Worm (Caenorhabditis elegans) whole organism, L2 larva: ENCODE data around the gene C30H6.9.

ENCODE experiments used
- ama-1 ChIP-seq: fragments of 150-350 bp; optimal IDR thresholded peaks from 2 replicates; lab custom pipeline; 2018; ENCODE audit warnings: inconsistent platforms
- ceh-82 ChIP-seq: fragments of 150-350 bp; optimal IDR thresholded peaks from 2 replicates; lab custom pipeline; 2014; ENCODE audit warnings: missing biosample characterization, missing genetic modification characterization
- lin-11 ChIP-seq: fragments of 150-350 bp; sonication (generic microtip); optimal IDR thresholded peaks from 2 replicates; lab custom pipeline; 2014; ENCODE audit warnings: missing biosample characterization, missing genetic modification characterization, inconsistent platforms, mixed read lengths
- mbf-1 ChIP-seq: sonication (generic microtip); optimal IDR thresholded peaks from 2 replicates; lab custom pipeline; 2017; ENCODE audit warnings: missing biosample characterization, missing genetic modification characterization
- nhr-11 ChIP-seq: fragments of 150-350 bp; optimal IDR thresholded peaks from 2 replicates; lab custom pipeline; 2014; ENCODE audit warnings: missing biosample characterization, missing genetic modification characterization
- nhr-23 ChIP-seq: fragments of 150-350 bp; optimal IDR thresholded peaks from 2 replicates; lab custom pipeline; 2014; ENCODE audit warnings: missing biosample characterization, missing genetic modification reagents, missing genetic modification characterization
- nhr-237 ChIP-seq: fragments of 150-350 bp; optimal IDR thresholded peaks from 2 replicates; lab custom pipeline; 2014; ENCODE audit warnings: missing biosample characterization, missing genetic modification characterization
- skn-1 ChIP-seq: sonication (generic microtip); optimal IDR thresholded peaks from 2 replicates; lab custom pipeline; 2017; ENCODE audit warnings: missing biosample characterization, missing genetic modification characterization
- unc-39 ChIP-seq: fragments of 150-350 bp; optimal IDR thresholded peaks from 2 replicates; lab custom pipeline; 2014; ENCODE audit warnings: missing biosample characterization, missing genetic modification characterization
- unc-55 ChIP-seq: fragments of 150-350 bp; sonication (generic microtip); optimal IDR thresholded peaks from 3 replicates; lab custom pipeline; 2014; ENCODE audit warnings: missing biosample characterization, missing genetic modification reagents, missing genetic modification characterization
- unc-62 ChIP-seq: fragments of 150-350 bp; optimal IDR thresholded peaks from 2 replicates; lab custom pipeline; 2014; ENCODE audit warnings: missing biosample characterization, missing genetic modification reagents, missing genetic modification characterization
- zag-1 ChIP-seq: fragments of 150-350 bp; optimal IDR thresholded peaks from 2 replicates; lab custom pipeline; 2014; ENCODE audit warnings: missing biosample characterization, missing genetic modification characterization
- ztf-11 ChIP-seq: sonication (generic microtip); optimal IDR thresholded peaks from 2 replicates; lab custom pipeline; 2017; ENCODE audit warnings: missing biosample characterization, missing genetic modification characterization

- TF ChIP-seq ztf-11 (tag; lab: Kevin White, UChicago) (no peak), nhr-11 (tag; lab: Kevin White, UChicago) (no peak), ama-1 (lab: Kevin White, UChicago) (no peak), nhr-23 (tag; lab: Kevin White, UChicago) (no peak), skn-1 (no peak), ceh-82 (tag; lab: Kevin White, UChicago) (no peak), unc-55 (no peak), unc-39 (tag; lab: Kevin White, UChicago) (no peak), zag-1 (tag; lab: Kevin White, UChicago) (no peak), nhr-237 (tag; lab: Kevin White, UChicago) (no peak), unc-62 (GFP tag; lab: Kevin White, UChicago) (no peak), mbf-1 (tag; lab: Kevin White, UChicago) (no peak), lin-11 (tag; lab: Kevin White, UChicago) (no peak)
Measured at ce11 chrIV:17406119-17406518, 26.1 kb upstream of the C30H6.9 start.
